Fruit fly (Drosophila melanogaster) whole organism, prepupa: ENCODE measurements around the gene CG16989.

Source experiments
- Blimp-1 ChIP-seq: fragments of 200-800 bp; sonication (Bioruptor generic); optimal IDR thresholded peaks from 3 replicates; lab custom pipeline; 2017; ENCODE audit warnings: missing biosample characterization, missing genetic modification characterization, mild to moderate bottlenecking, moderate library complexity, missing genetic modification reagents
- CG10669 ChIP-seq: fragments of 200-800 bp; sonication (Bioruptor generic); optimal IDR thresholded peaks from 3 replicates; lab custom pipeline; 2018; ENCODE audit warnings: missing biosample characterization, mild to moderate bottlenecking, missing genetic modification characterization, moderate library complexity
- CG11294 ChIP-seq: fragments of 200-800 bp; sonication (Bioruptor generic); IDR thresholded peaks from 2 replicates; pipeline ENCODE4 v1.3.6; 2022; ENCODE audit warnings: missing biosample characterization, missing genetic modification characterization
- CG11902 ChIP-seq: fragments of 200-800 bp; sonication (Bioruptor generic); optimal IDR thresholded peaks from 3 replicates; lab custom pipeline; 2016; ENCODE audit warnings: missing biosample characterization, missing genetic modification characterization
- CG15336 ChIP-seq: fragments of 200-800 bp; sonication (Bioruptor generic); IDR thresholded peaks from 2 replicates; pipeline ENCODE4 v1.3.6; 2022; ENCODE audit warnings: missing biosample characterization, missing genetic modification characterization
- CG1621 ChIP-seq: fragments of 200-800 bp; sonication (Bioruptor generic); optimal IDR thresholded peaks from 3 replicates; lab custom pipeline; 2018; ENCODE audit warnings: missing biosample characterization, mild to moderate bottlenecking, missing genetic modification characterization
- CG16779 ChIP-seq: fragments of 200-800 bp; sonication (Bioruptor generic); optimal IDR thresholded peaks from 3 replicates; lab custom pipeline; 2017; ENCODE audit warnings: missing biosample characterization, mild to moderate bottlenecking, missing genetic modification characterization
- CG31627 ChIP-seq: fragments of 200-800 bp; sonication (Bioruptor generic); optimal IDR thresholded peaks from 3 replicates; lab custom pipeline; 2016; ENCODE audit warnings: missing biosample characterization, missing genetic modification characterization
- CG32006 ChIP-seq: fragments of 200-800 bp; sonication (Bioruptor generic); optimal IDR thresholded peaks from 3 replicates; lab custom pipeline; 2017; ENCODE audit warnings: missing biosample characterization, mild to moderate bottlenecking, missing genetic modification characterization
- CG34406 ChIP-seq: fragments of 200-800 bp; sonication (Bioruptor generic); optimal IDR thresholded peaks from 3 replicates; lab custom pipeline; 2016; ENCODE audit warnings: missing biosample characterization, missing genetic modification characterization
- CG4318 ChIP-seq: fragments of 200-800 bp; sonication (Bioruptor generic); optimal IDR thresholded peaks from 3 replicates; lab custom pipeline; 2017; ENCODE audit warnings: missing biosample characterization, mild to moderate bottlenecking, missing genetic modification characterization
- CG6163 ChIP-seq: fragments of 200-800 bp; sonication (Bioruptor generic); IDR thresholded peaks from 3 replicates; pipeline ENCODE4 v1.3.6; 2022; ENCODE audit warnings: missing biosample characterization, missing genetic modification characterization
- CG6276 ChIP-seq: fragments of 200-800 bp; sonication (Bioruptor generic); optimal IDR thresholded peaks from 2 replicates; lab custom pipeline; 2017; ENCODE audit warnings: missing biosample characterization, mild to moderate bottlenecking, missing genetic modification characterization
- CG6808 ChIP-seq: fragments of 200-800 bp; sonication (Bioruptor generic); optimal IDR thresholded peaks from 3 replicates; lab custom pipeline; 2017; ENCODE audit warnings: missing biosample characterization, missing genetic modification characterization, mild to moderate bottlenecking, moderate library complexity, missing genetic modification reagents
- CG6854 ChIP-seq: fragments of 200-800 bp; sonication (Bioruptor generic); optimal IDR thresholded peaks from 2 replicates; lab custom pipeline; 2017; ENCODE audit warnings: missing biosample characterization, mild to moderate bottlenecking, missing genetic modification characterization
- CG7368 ChIP-seq: fragments of 200-800 bp; sonication (Bioruptor generic); optimal IDR thresholded peaks from 3 replicates; lab custom pipeline; 2016; ENCODE audit warnings: missing biosample characterization, missing genetic modification characterization
- CG8119 ChIP-seq: fragments of 200-800 bp; sonication (Bioruptor generic); IDR thresholded peaks from 3 replicates; pipeline ENCODE4 v1.3.6; 2022; ENCODE audit warnings: missing biosample characterization, missing genetic modification characterization
- CG8632 ChIP-seq: fragments of 200-800 bp; sonication (Bioruptor generic); optimal IDR thresholded peaks from 3 replicates; lab custom pipeline; 2016; ENCODE audit warnings: missing biosample characterization, missing genetic modification characterization
- CG9139 ChIP-seq: fragments of 200-800 bp; sonication (Bioruptor generic); optimal IDR thresholded peaks from 3 replicates; lab custom pipeline; 2017; ENCODE audit warnings: missing biosample characterization, mild to moderate bottlenecking, missing genetic modification characterization
- Eip75B ChIP-seq: fragments of 200-800 bp; sonication (Bioruptor generic); optimal IDR thresholded peaks from 3 replicates; lab custom pipeline; 2016; ENCODE audit warnings: missing biosample characterization, missing genetic modification characterization
- Eip78C ChIP-seq: fragments of 200-800 bp; sonication (Bioruptor generic); peaks from one replicate; lab custom pipeline; 2016; ENCODE audit warnings: missing biosample characterization, missing genetic modification characterization
- Ets96B ChIP-seq: fragments of 200-800 bp; optimal IDR thresholded peaks from 2 replicates; lab custom pipeline; 2019; ENCODE audit warnings: missing biosample characterization, mild to moderate bottlenecking, missing genetic modification characterization, moderate library complexity
- Gug ChIP-seq: fragments of 200-800 bp; sonication (Bioruptor generic); IDR thresholded peaks from 2 replicates; pipeline ENCODE4 v1.3.6; 2022; ENCODE audit warnings: missing biosample characterization, missing genetic modification characterization
- Hr38 ChIP-seq: sonication (Bioruptor generic); optimal IDR thresholded peaks from 2 replicates; lab custom pipeline; 2016; ENCODE audit warnings: missing biosample characterization, missing genetic modification characterization
- Hr39 ChIP-seq: fragments of 200-800 bp; sonication (Bioruptor generic); optimal IDR thresholded peaks from 2 replicates; lab custom pipeline; 2016; ENCODE audit warnings: missing biosample characterization, missing genetic modification characterization
- Hr4 ChIP-seq: fragments of 200-800 bp; sonication (Bioruptor generic); optimal IDR thresholded peaks from 3 replicates; lab custom pipeline; 2016; ENCODE audit warnings: missing biosample characterization, missing genetic modification characterization
- Lpt ChIP-seq: fragments of 200-800 bp; sonication (Bioruptor generic); optimal IDR thresholded peaks from 3 replicates; lab custom pipeline; 2016; ENCODE audit warnings: missing biosample characterization, missing genetic modification characterization
- Met ChIP-seq: fragments of 200-800 bp; sonication (Bioruptor generic); optimal IDR thresholded peaks from 3 replicates; lab custom pipeline; 2016; ENCODE audit warnings: missing biosample characterization, missing genetic modification characterization
- OdsH ChIP-seq: fragments of 200-800 bp; sonication (Bioruptor generic); optimal IDR thresholded peaks from 3 replicates; lab custom pipeline; 2016; ENCODE audit warnings: missing biosample characterization, missing genetic modification characterization
- Smox ChIP-seq: fragments of 200-800 bp; sonication (Bioruptor generic); optimal IDR thresholded peaks from 3 replicates; lab custom pipeline; 2016; ENCODE audit warnings: missing biosample characterization, missing genetic modification characterization
- Sox102F ChIP-seq: fragments of 200-800 bp; sonication (Bioruptor generic); optimal IDR thresholded peaks from 2 replicates; lab custom pipeline; 2016; ENCODE audit warnings: missing biosample characterization, mild to moderate bottlenecking, missing genetic modification characterization
- Sox14 ChIP-seq: fragments of 200-800 bp; sonication (Bioruptor generic); optimal IDR thresholded peaks from 3 replicates; lab custom pipeline; 2016; ENCODE audit warnings: missing biosample characterization, missing genetic modification characterization
- Sox15 ChIP-seq: fragments of 200-800 bp; sonication (Bioruptor generic); optimal IDR thresholded peaks from 3 replicates; lab custom pipeline; 2016; ENCODE audit warnings: missing biosample characterization, missing genetic modification characterization
- acj6 ChIP-seq: fragments of 200-800 bp; sonication (Bioruptor generic); optimal IDR thresholded peaks from 3 replicates; lab custom pipeline; 2016; ENCODE audit warnings: missing biosample characterization, missing genetic modification characterization
- dac ChIP-seq: fragments of 200-800 bp; sonication (Bioruptor generic); optimal IDR thresholded peaks from 2 replicates; lab custom pipeline; 2017; ENCODE audit warnings: missing biosample characterization, mild to moderate bottlenecking, missing genetic modification characterization
- dsx ChIP-seq: fragments of 200-800 bp; optimal IDR thresholded peaks from 3 replicates; lab custom pipeline; 2019; ENCODE audit warnings: missing biosample characterization, mild to moderate bottlenecking, missing genetic modification characterization, moderate library complexity; ENCODE audit not compliant: poor library complexity, severe bottlenecking
- eg ChIP-seq: fragments of 200-800 bp; sonication (Bioruptor generic); IDR thresholded peaks from 3 replicates; pipeline ENCODE4 v1.3.6; 2022; ENCODE audit warnings: missing biosample characterization, missing genetic modification characterization
- esn ChIP-seq: fragments of 200-800 bp; sonication (Bioruptor generic); optimal IDR thresholded peaks from 2 replicates; lab custom pipeline; 2016; ENCODE audit warnings: missing biosample characterization, mild to moderate bottlenecking, missing genetic modification characterization, moderate library complexity
- fd59A ChIP-seq: fragments of 200-800 bp; sonication (Bioruptor generic); optimal IDR thresholded peaks from 2 replicates; lab custom pipeline; 2017; ENCODE audit warnings: missing biosample characterization, mild to moderate bottlenecking, missing genetic modification characterization, missing genetic modification reagents
- fd85E ChIP-seq: fragments of 200-800 bp; sonication (Bioruptor generic); optimal IDR thresholded peaks from 3 replicates; lab custom pipeline; 2016; ENCODE audit warnings: missing biosample characterization, missing genetic modification characterization
- fkh ChIP-seq: fragments of 200-800 bp; sonication (Bioruptor generic); optimal IDR thresholded peaks from 3 replicates; lab custom pipeline; 2017; ENCODE audit warnings: missing biosample characterization, mild to moderate bottlenecking, missing genetic modification characterization, moderate library complexity
- lz ChIP-seq: fragments of 200-800 bp; sonication (Bioruptor generic); optimal IDR thresholded peaks from 3 replicates; lab custom pipeline; 2016; ENCODE audit warnings: missing biosample characterization, missing genetic modification characterization
- net ChIP-seq: fragments of 200-800 bp; sonication (Bioruptor generic); optimal IDR thresholded peaks from 3 replicates; lab custom pipeline; 2016; ENCODE audit warnings: missing biosample characterization, missing genetic modification characterization
- pdm3 ChIP-seq: fragments of 200-800 bp; sonication (Bioruptor generic); optimal IDR thresholded peaks from 3 replicates; lab custom pipeline; 2016; ENCODE audit warnings: missing biosample characterization, missing genetic modification characterization
- salr ChIP-seq, 2 experiments: fragments of 200-800 bp; sonication (Bioruptor generic); optimal IDR thresholded peaks; 3 replicates each; lab custom pipeline; 2016 to 2018; ENCODE audit warnings: missing biosample characterization in 2 of 2, missing genetic modification characterization in 2 of 2, mild to moderate bottlenecking in 1 of 2
- spab ChIP-seq: fragments of 200-800 bp; sonication (Bioruptor generic); optimal IDR thresholded peaks from 2 replicates; lab custom pipeline; 2017; ENCODE audit warnings: missing biosample characterization, mild to moderate bottlenecking, missing genetic modification characterization, missing genetic modification reagents
- svp ChIP-seq: fragments of 200-800 bp; sonication (Bioruptor generic); peaks from one replicate; lab custom pipeline; 2016; ENCODE audit warnings: missing biosample characterization, missing genetic modification characterization
- topi ChIP-seq: fragments of 200-800 bp; sonication (Bioruptor generic); optimal IDR thresholded peaks from 3 replicates; lab custom pipeline; 2016; ENCODE audit warnings: missing biosample characterization, missing genetic modification characterization

The CG16989 gene

DNA sequence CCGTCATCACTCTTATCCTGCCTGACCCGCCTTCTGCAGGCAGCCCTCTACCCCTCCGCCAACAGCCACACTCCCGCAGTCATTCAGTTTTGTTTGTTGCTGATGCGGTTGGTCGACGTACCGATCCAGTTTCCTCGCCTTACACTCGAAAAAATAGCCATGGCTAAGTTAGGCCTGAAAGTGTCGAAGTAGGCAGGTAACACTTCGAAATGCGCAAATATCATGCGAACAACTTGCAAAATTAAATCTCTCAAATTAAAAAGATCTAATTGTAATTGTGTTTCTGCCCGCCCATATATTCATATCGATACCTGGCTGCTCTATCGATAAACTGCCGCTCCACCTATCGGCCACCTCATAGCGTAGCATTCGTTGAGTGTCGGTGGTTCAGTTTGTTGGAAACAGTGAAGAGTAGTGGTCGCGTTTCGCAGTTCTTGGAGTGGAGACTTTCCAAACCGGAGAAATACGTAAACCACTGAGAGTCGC is 23.3 kb upstream of the CG16989 start, which contains the start of gene fz3 (continued):
- TF ChIP-seq CG6808 (GFP tag; lab: Kevin White, UChicago) (peak; percentile 72), OdsH (GFP tag; lab: Kevin White, UChicago) (peak; percentile 70), spab (peak; percentile 36), Lpt (peak; percentile 32), CG8632 (GFP tag; lab: Kevin White, UChicago) (peak; percentile 63), CG11294 (no peak), Gug (GFP tag; lab: Robert Waterston, UW) (no peak), fd85E (GFP tag; lab: Kevin White, UChicago) (no peak), CG32006 (GFP tag; lab: Kevin White, UChicago) (peak; percentile 64), esn (GFP tag; lab: Kevin White, UChicago) (peak; percentile 82), CG34406 (peak; percentile 65), CG31627 (GFP tag; lab: Kevin White, UChicago) (peak; percentile 61), dac (GFP tag; lab: Kevin White, UChicago) (peak; percentile 62), fd59A (peak; percentile 47), Blimp-1 (GFP tag; lab: Kevin White, UChicago) (peak; percentile 15), CG6854 (GFP tag; lab: Kevin White, UChicago) (peak; percentile 60), CG7368 (GFP tag; lab: Kevin White, UChicago) (peak; percentile 62), topi (GFP tag; lab: Kevin White, UChicago) (peak; percentile 86), Eip78C (GFP tag; lab: Kevin White, UChicago) (peak; percentile 94), net (peak; percentile 76), eg (GFP tag; lab: Robert Waterston, UW) (peak; percentile 67), CG8119 (GFP tag; lab: Robert Waterston, UW) (peak; percentile 64; the same call in 2 of the 3 replicates), CG10669 (peak; percentile 73), Ets96B (tag; lab: Kevin White, UChicago) (peak; percentile 70), CG9139 (GFP tag; lab: Kevin White, UChicago) (peak; percentile 44), Hr39 (peak; percentile 74), CG15336 (peak; percentile 74)

DNA sequence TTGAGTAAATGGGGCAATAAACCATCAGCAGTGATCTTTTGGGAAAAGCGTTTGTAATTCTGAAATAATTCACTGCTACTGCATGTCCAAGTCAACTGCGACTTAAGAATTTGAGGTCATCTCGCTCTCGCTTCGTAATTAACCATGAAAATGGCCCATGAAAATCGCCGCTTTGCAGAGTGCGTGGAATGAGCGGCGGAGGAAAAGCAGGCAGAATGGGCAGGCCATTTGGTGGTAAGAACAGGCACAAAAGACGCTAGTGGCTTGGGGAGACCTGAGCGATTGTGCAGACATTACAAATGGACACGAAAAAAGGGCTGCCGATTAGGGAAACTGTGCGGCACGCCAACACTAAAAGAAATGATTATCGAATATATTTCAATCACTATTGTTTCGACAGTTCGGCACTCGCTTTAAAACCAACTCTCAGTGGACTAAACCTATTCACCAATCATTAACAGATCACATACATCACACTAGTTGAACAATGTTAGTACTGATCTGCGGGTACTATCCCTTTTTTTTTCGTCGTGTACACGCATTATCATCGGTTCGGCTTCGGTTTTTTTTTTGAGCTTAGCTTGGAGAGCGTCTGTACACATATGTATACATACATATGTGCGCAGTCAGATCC is 21.4 kb upstream of the CG16989 start:
- TF ChIP-seq CG10669 (peak; percentile 7), svp (GFP tag; lab: Kevin White, UChicago) (peak; percentile 19), Hr39 (peak; percentile 13), lz (GFP tag; lab: Kevin White, UChicago) (no peak), dsx (GFP tag; lab: Kevin White, UChicago) (no peak), Ets96B (tag; lab: Kevin White, UChicago) (peak; percentile 3), CG11902 (GFP tag; lab: Kevin White, UChicago) (no peak), Sox102F (GFP tag; lab: Kevin White, UChicago) (no peak), salr (GFP tag; optimal IDR thresholded peaks at IDR 0.05; lab: Kevin White, UChicago) (no peak), eg (GFP tag; lab: Robert Waterston, UW) (no peak), CG15336 (no peak), CG34406 (no peak), Sox15 (GFP tag; lab: Kevin White, UChicago) (no peak), CG6163 (GFP tag; lab: Robert Waterston, UW) (0 out of 3 replicates have a peak, but pooled peaks have one; percentile 31), Eip78C (GFP tag; lab: Kevin White, UChicago) (peak; percentile 53), Met (GFP tag; lab: Kevin White, UChicago) (peak; percentile 13), Smox (GFP tag; lab: Kevin White, UChicago) (no peak), Hr4 (GFP tag; lab: Kevin White, UChicago) (no peak), topi (GFP tag; lab: Kevin White, UChicago) (no peak), CG6854 (GFP tag; lab: Kevin White, UChicago) (no peak), CG11294 (no peak), spab (no peak), fkh (GFP tag; lab: Kevin White, UChicago) (no peak), CG6276 (GFP tag; lab: Kevin White, UChicago) (no peak), pdm3 (GFP tag; lab: Kevin White, UChicago) (no peak), CG8119 (GFP tag; lab: Robert Waterston, UW) (no peak), Hr38 (GFP tag; lab: Kevin White, UChicago) (no peak), CG4318 (GFP tag; lab: Kevin White, UChicago) (no peak), Sox14 (no peak), Eip75B (GFP tag; lab: Kevin White, UChicago) (peak; percentile 0), CG16779 (no peak), CG1621 (tag; lab: Kevin White, UChicago) (peak; percentile 8), CG9139 (GFP tag; lab: Kevin White, UChicago) (no peak), Lpt (no peak), acj6 (peak; percentile 2)
